Fruit fly (Drosophila melanogaster) whole organism, embryonic: ENCODE data around the gene CG33110.

Experiments used
- Bgb ChIP-seq: fragments of 200-800 bp; sonication (Bioruptor generic); IDR thresholded peaks from 2 replicates; pipeline ENCODE4 v1.3.6; 2022; ENCODE audit warnings: missing biosample characterization, missing genetic modification characterization; ENCODE audit not compliant: partially characterized antibody
- CG11504 ChIP-seq: fragments of 200-800 bp; sonication (Bioruptor generic); optimal IDR thresholded peaks from 3 replicates; lab custom pipeline; 2019; ENCODE audit warnings: missing biosample characterization, mild to moderate bottlenecking, missing genetic modification characterization, moderate library complexity
- CG11560 ChIP-seq: fragments of 200-800 bp; sonication (Bioruptor generic); IDR thresholded peaks from 3 replicates; pipeline ENCODE4 v1.3.6; 2022; ENCODE audit warnings: missing biosample characterization, missing genetic modification characterization
- CG11695 ChIP-seq: fragments of 200-800 bp; sonication (Bioruptor generic); IDR thresholded peaks from 3 replicates; pipeline ENCODE4 v1.3.6; 2022; ENCODE audit warnings: missing biosample characterization, missing genetic modification characterization
- CG12236 ChIP-seq: fragments of 200-800 bp; sonication (Bioruptor generic); optimal IDR thresholded peaks from 2 replicates; lab custom pipeline; 2016; ENCODE audit warnings: missing biosample characterization, missing genetic modification characterization
- CG15696 ChIP-seq: fragments of 200-800 bp; sonication (Bioruptor generic); optimal IDR thresholded peaks from 2 replicates; lab custom pipeline; 2019; ENCODE audit warnings: missing biosample characterization, mild to moderate bottlenecking, missing genetic modification characterization, moderate library complexity
- CG1603 ChIP-seq: fragments of 200-800 bp; sonication (Bioruptor generic); optimal IDR thresholded peaks from 2 replicates; lab custom pipeline; 2019; ENCODE audit warnings: missing biosample characterization, mild to moderate bottlenecking, missing genetic modification characterization, moderate library complexity
- CG17186 ChIP-seq: fragments of 200-800 bp; sonication (Bioruptor generic); optimal IDR thresholded peaks from 3 replicates; lab custom pipeline; 2017; ENCODE audit warnings: missing biosample characterization, missing genetic modification reagents, missing genetic modification characterization
- CG18011 ChIP-seq: fragments of 200-800 bp; sonication (Bioruptor generic); optimal IDR thresholded peaks from 2 replicates; lab custom pipeline; 2017; ENCODE audit warnings: missing biosample characterization, missing genetic modification characterization, mild to moderate bottlenecking, moderate library complexity, missing genotype
- CG30403 ChIP-seq: fragments of 200-800 bp; sonication (Bioruptor generic); optimal IDR thresholded peaks from 3 replicates; lab custom pipeline; 2016; ENCODE audit warnings: missing biosample characterization, missing genetic modification characterization
- CG4730 ChIP-seq: fragments of 200-800 bp; sonication (Bioruptor generic); IDR thresholded peaks from 2 replicates; pipeline ENCODE4 v1.3.6; 2022; ENCODE audit warnings: missing biosample characterization, missing genetic modification characterization
- CG4820 ChIP-seq: fragments of 200-800 bp; sonication (Bioruptor generic); optimal IDR thresholded peaks from 3 replicates; lab custom pipeline; 2016; ENCODE audit warnings: missing biosample characterization, missing genetic modification characterization
- CG6683 ChIP-seq: fragments of 200-800 bp; sonication (Bioruptor generic); optimal IDR thresholded peaks from 2 replicates; lab custom pipeline; 2017; ENCODE audit warnings: missing biosample characterization, mild to moderate bottlenecking, missing genetic modification characterization, missing genetic modification reagents
- CG6765 ChIP-seq: fragments of 200-800 bp; sonication (Bioruptor generic); optimal IDR thresholded peaks from 3 replicates; lab custom pipeline; 2017; ENCODE audit warnings: missing biosample characterization, mild to moderate bottlenecking, missing genetic modification characterization
- CG6813 ChIP-seq: fragments of 200-800 bp; sonication (Bioruptor generic); optimal IDR thresholded peaks from 2 replicates; lab custom pipeline; 2017; ENCODE audit warnings: missing biosample characterization, missing genetic modification characterization, mild to moderate bottlenecking, moderate library complexity, missing genetic modification reagents
- CG7271 ChIP-seq: fragments of 200-800 bp; sonication (Bioruptor generic); optimal IDR thresholded peaks from 2 replicates; lab custom pipeline; 2018; ENCODE audit warnings: missing biosample characterization, mild to moderate bottlenecking, missing genetic modification characterization, moderate library complexity
- CG8281 ChIP-seq: fragments of 200-800 bp; sonication (Bioruptor generic); optimal IDR thresholded peaks from 2 replicates; lab custom pipeline; 2018; ENCODE audit warnings: missing biosample characterization, mild to moderate bottlenecking, missing genetic modification characterization, moderate library complexity
- CG8388 ChIP-seq: fragments of 200-800 bp; sonication (Bioruptor generic); optimal IDR thresholded peaks from 2 replicates; lab custom pipeline; 2019; ENCODE audit warnings: missing biosample characterization, mild to moderate bottlenecking, missing genetic modification characterization, moderate library complexity
- CG9437 ChIP-seq: fragments of 200-800 bp; sonication (Bioruptor generic); optimal IDR thresholded peaks from 2 replicates; lab custom pipeline; 2018; ENCODE audit warnings: missing biosample characterization, mild to moderate bottlenecking, missing genetic modification characterization
- CG9727 ChIP-seq: fragments of 200-800 bp; sonication (Bioruptor generic); optimal IDR thresholded peaks from 3 replicates; lab custom pipeline; 2017; ENCODE audit warnings: missing biosample characterization, mild to moderate bottlenecking, missing genetic modification characterization
- Hey ChIP-seq: fragments of 200-800 bp; sonication (Bioruptor generic); optimal IDR thresholded peaks from 3 replicates; lab custom pipeline; 2018; ENCODE audit warnings: missing biosample characterization, mild to moderate bottlenecking, missing genetic modification characterization
- HmgD ChIP-seq: fragments of 200-800 bp; sonication (Bioruptor generic); optimal IDR thresholded peaks from 3 replicates; lab custom pipeline; 2016; ENCODE audit warnings: missing biosample characterization, missing genetic modification characterization
- Hmr ChIP-seq: fragments of 200-800 bp; sonication (Bioruptor generic); optimal IDR thresholded peaks from 3 replicates; lab custom pipeline; 2017; ENCODE audit warnings: mild to moderate bottlenecking, missing biosample characterization, missing genetic modification reagents, missing genetic modification characterization
- Lpt ChIP-seq: fragments of >200 bp; optimal IDR thresholded peaks from 2 replicates; lab custom pipeline; 2018; ENCODE audit warnings: missing biosample characterization, missing genetic modification characterization
- Nf-YA ChIP-seq: fragments of 200-800 bp; sonication (Bioruptor generic); IDR thresholded peaks from 2 replicates; pipeline ENCODE4 v1.3.6; 2022; ENCODE audit warnings: missing biosample characterization, missing genetic modification characterization
- PHDP ChIP-seq: fragments of 200-800 bp; sonication (Bioruptor generic); optimal IDR thresholded peaks from 3 replicates; lab custom pipeline; 2018; ENCODE audit warnings: missing biosample characterization, mild to moderate bottlenecking, missing genetic modification characterization, moderate library complexity
- Scr ChIP-seq: fragments of 200-800 bp; sonication (Bioruptor generic); IDR thresholded peaks from 2 replicates; pipeline ENCODE4 v1.3.6; 2022; ENCODE audit warnings: missing biosample characterization, missing genetic modification characterization; ENCODE audit not compliant: partially characterized antibody
- Ssrp ChIP-seq: fragments of 200-800 bp; sonication (Bioruptor generic); optimal IDR thresholded peaks from 2 replicates; lab custom pipeline; 2018; ENCODE audit warnings: missing biosample characterization, mild to moderate bottlenecking, missing genetic modification characterization, moderate library complexity
- Trl ChIP-seq, 3 experiments: fragments of >200 bp in 2 of 3; fragments of 200-800 bp in 1 of 3; sonication (Bioruptor generic) in 1 of 3; optimal IDR thresholded peaks; 2 replicates in 1 of 3; 3 replicates in 2 of 3; lab custom pipeline; 2016 to 2017; ENCODE audit warnings: missing biosample characterization in 1 of 3, missing genetic modification characterization in 1 of 3
- br ChIP-seq: fragments of >200 bp; optimal IDR thresholded peaks from 2 replicates; lab custom pipeline; 2017
- caup ChIP-seq: fragments of 200-800 bp; sonication (Bioruptor generic); optimal IDR thresholded peaks from 3 replicates; lab custom pipeline; 2017; ENCODE audit warnings: missing biosample characterization, mild to moderate bottlenecking, missing genetic modification characterization, moderate library complexity; ENCODE audit not compliant: severe bottlenecking
- cg ChIP-seq: fragments of 200-800 bp; sonication (Bioruptor generic); optimal IDR thresholded peaks from 3 replicates; lab custom pipeline; 2019; ENCODE audit warnings: missing biosample characterization, mild to moderate bottlenecking, missing genetic modification characterization, moderate library complexity
- eyg ChIP-seq: fragments of 200-800 bp; sonication (Bioruptor generic); optimal IDR thresholded peaks from 3 replicates; lab custom pipeline; 2016; ENCODE audit warnings: missing biosample characterization, missing genetic modification characterization
- gcm ChIP-seq: fragments of 200-800 bp; sonication (Bioruptor generic); optimal IDR thresholded peaks from 2 replicates; lab custom pipeline; 2019; ENCODE audit warnings: missing biosample characterization, mild to moderate bottlenecking, missing genetic modification characterization, moderate library complexity
- hkb ChIP-seq, 2 experiments: fragments of 200-800 bp in 1 of 2; fragments of >200 bp in 1 of 2; sonication (Bioruptor generic) in 1 of 2; IDR thresholded peaks in 1 of 2; optimal IDR thresholded peaks in 1 of 2; 2 replicates each; pipeline versions ENCODE4 v1.3.6 to Lab custom; 2017 to 2022; ENCODE audit warnings: missing biosample characterization in 1 of 2, missing genetic modification characterization in 1 of 2
- jumu ChIP-seq: fragments of 200-800 bp; sonication (Bioruptor generic); optimal IDR thresholded peaks from 3 replicates; lab custom pipeline; 2016; ENCODE audit warnings: missing biosample characterization, missing genetic modification characterization
- lab ChIP-seq: fragments of 200-800 bp; sonication (Bioruptor generic); optimal IDR thresholded peaks from 3 replicates; lab custom pipeline; 2017; ENCODE audit warnings: missing biosample characterization, missing genetic modification characterization, mild to moderate bottlenecking, moderate library complexity, missing genetic modification reagents
- lilli ChIP-seq: fragments of 200-800 bp; sonication (Bioruptor generic); optimal IDR thresholded peaks from 3 replicates; lab custom pipeline; 2016; ENCODE audit warnings: missing biosample characterization, missing genetic modification characterization
- nmo ChIP-seq: fragments of 200-800 bp; sonication (Bioruptor generic); optimal IDR thresholded peaks from 2 replicates; lab custom pipeline; 2018; ENCODE audit warnings: missing biosample characterization, mild to moderate bottlenecking, missing genetic modification characterization, moderate library complexity
- otp ChIP-seq: fragments of 200-800 bp; sonication (Bioruptor generic); IDR thresholded peaks from 3 replicates; pipeline ENCODE4, ENCODE4 v1.3.6; 2022; ENCODE audit warnings: missing biosample characterization, missing genetic modification characterization
- pita ChIP-seq: fragments of 200-800 bp; sonication (Bioruptor generic); optimal IDR thresholded peaks from 2 replicates; lab custom pipeline; 2017; ENCODE audit warnings: missing biosample characterization, mild to moderate bottlenecking, missing genetic modification characterization
- sens-2 ChIP-seq: fragments of 200-800 bp; sonication (Bioruptor generic); IDR thresholded peaks from 2 replicates; pipeline ENCODE4 v1.3.6; 2022; ENCODE audit warnings: missing biosample characterization, missing genetic modification characterization
- slbo ChIP-seq: fragments of 200-800 bp; sonication (Bioruptor generic); IDR thresholded peaks from 2 replicates; pipeline ENCODE4 v1.3.6; 2022; ENCODE audit warnings: missing biosample characterization, missing genetic modification characterization
- sna ChIP-seq: fragments of 200-800 bp; sonication (Bioruptor generic); IDR thresholded peaks from 2 replicates; pipeline ENCODE4 v1.3.6; 2022; ENCODE audit warnings: missing biosample characterization, missing genetic modification characterization; ENCODE audit not compliant: partially characterized antibody
- sug ChIP-seq: fragments of 200-800 bp; optimal IDR thresholded peaks from 2 replicates; lab custom pipeline; 2019; ENCODE audit warnings: missing biosample characterization, mild to moderate bottlenecking, missing genetic modification characterization, moderate library complexity
- tin ChIP-seq: fragments of 200-800 bp; sonication (Bioruptor generic); optimal IDR thresholded peaks from 3 replicates; lab custom pipeline; 2016; ENCODE audit warnings: missing biosample characterization, missing genetic modification characterization
- wdn ChIP-seq: fragments of 200-800 bp; sonication (Bioruptor generic); IDR thresholded peaks from 2 replicates; pipeline ENCODE4 v1.3.6; 2022; ENCODE audit warnings: missing biosample characterization, missing genetic modification characterization
- wek ChIP-seq: fragments of 200-800 bp; sonication (Bioruptor generic); optimal IDR thresholded peaks from 3 replicates; lab custom pipeline; 2018; ENCODE audit warnings: missing biosample characterization, mild to moderate bottlenecking, missing genetic modification characterization, moderate library complexity
- yki ChIP-seq: fragments of >200 bp; optimal IDR thresholded peaks from 3 replicates; lab custom pipeline; 2018
- z ChIP-seq: fragments of 200-800 bp; sonication (Bioruptor generic); IDR thresholded peaks from 3 replicates; pipeline ENCODE4 v1.3.6; 2022; ENCODE audit warnings: missing biosample characterization, missing genetic modification characterization

The CG33110 gene

dm6 chr3R:22596450-22596849 lies 26.5 kb downstream of the CG33110 start (continued):
- no peak for TF ChIP-seq slbo (GFP tag; lab: Robert Waterston, UW)
- no peak for TF ChIP-seq CG7271 (tag; lab: Kevin White, UChicago)
- TF ChIP-seq otp = peak; percentile 74; the same call in 2 of the 3 replicates
- no peak for TF ChIP-seq Bgb (GFP tag; lab: Robert Waterston, UW)
- peak; percentile 59 for TF ChIP-seq wek (GFP tag; lab: Kevin White, UChicago)
- TF ChIP-seq jumu = no peak
- TF ChIP-seq CG11504 (tag; lab: Kevin White, UChicago) = peak; percentile 15
- TF ChIP-seq CG4820 = peak; percentile 14
- TF ChIP-seq HmgD (GFP tag; lab: Kevin White, UChicago) = no peak
- TF ChIP-seq wdn (GFP tag; lab: Robert Waterston, UW) = no peak
- no peak for TF ChIP-seq br
- TF ChIP-seq sna (GFP tag; lab: Robert Waterston, UW) = 0 out of 2 replicates have a peak, but pooled peaks have one; percentile 35
- no peak for TF ChIP-seq eyg (GFP tag; lab: Kevin White, UChicago)
- peak; percentile 58 for TF ChIP-seq sug (tag; lab: Kevin White, UChicago)
- TF ChIP-seq cg (GFP tag; lab: Kevin White, UChicago) = peak; percentile 56
- TF ChIP-seq Scr (GFP tag; lab: Robert Waterston, UW) = no peak
- no peak for TF ChIP-seq Ssrp (tag; lab: Kevin White, UChicago)
- TF ChIP-seq Trl (optimal IDR thresholded peaks at IDR 0.05; lab: Kevin White, UChicago) = no peak
- peak; percentile 67 for TF ChIP-seq Trl (GFP tag; optimal IDR thresholded peaks at IDR 0.05; lab: Kevin White, UChicago)
- TF ChIP-seq CG8388 (GFP tag; lab: Kevin White, UChicago) = no peak
- 0 out of 3 replicates have a peak, but pooled peaks have one; percentile 35 for TF ChIP-seq z (GFP tag; lab: Robert Waterston, UW)
- TF ChIP-seq caup = peak; percentile 62
- no peak for TF ChIP-seq CG30403 (GFP tag; lab: Kevin White, UChicago)
- peak; percentile 64 for TF ChIP-seq CG1603 (tag; lab: Kevin White, UChicago)
- TF ChIP-seq sens-2 (GFP tag; lab: Robert Waterston, UW) = peak; percentile 60
- peak; percentile 65 for TF ChIP-seq CG9727
- no peak for TF ChIP-seq Hey
- peak; percentile 37 for TF ChIP-seq CG6683 (GFP tag; lab: Kevin White, UChicago)
- peak; percentile 32 for TF ChIP-seq PHDP (tag; lab: Kevin White, UChicago)
- TF ChIP-seq CG18011 (GFP tag; lab: Kevin White, UChicago) = no peak
- no peak for TF ChIP-seq Lpt (GFP tag; lab: Kevin White, UChicago)
- TF ChIP-seq CG6813 (GFP tag; lab: Kevin White, UChicago) = peak; percentile 62
- TF ChIP-seq CG6765 (GFP tag; lab: Kevin White, UChicago) = no peak
- 0 out of 2 replicates have a peak, but pooled peaks have one; percentile 31 for TF ChIP-seq Nf-YA (GFP tag; lab: Robert Waterston, UW)
- peak; percentile 45 for TF ChIP-seq CG15696 (tag; lab: Kevin White, UChicago)
- no peak for TF ChIP-seq CG9437
- peak; percentile 38 for TF ChIP-seq CG8281
- no peak for TF ChIP-seq CG4730 (GFP tag; lab: Robert Waterston, UW)
- peak; percentile 91 for TF ChIP-seq lab (GFP tag; lab: Kevin White, UChicago)
- TF ChIP-seq tin = no peak
- peak; percentile 53 for TF ChIP-seq CG12236 (GFP tag; lab: Kevin White, UChicago)
- no peak for TF ChIP-seq CG17186
- TF ChIP-seq pita (GFP tag; lab: Kevin White, UChicago) = no peak
- peak; percentile 74 for TF ChIP-seq Hmr (GFP tag; lab: Kevin White, UChicago)
- TF ChIP-seq lilli (GFP tag; lab: Kevin White, UChicago) = no peak
- TF ChIP-seq hkb (optimal IDR thresholded peaks at IDR 0.05; lab: Kevin White, UChicago) = no peak
- TF ChIP-seq hkb (GFP tag; IDR thresholded peaks at IDR 0.05; lab: Robert Waterston, UW) = peak; percentile 76
- no peak for TF ChIP-seq yki
- peak; percentile 25 for TF ChIP-seq gcm (GFP tag; lab: Kevin White, UChicago)
- TF ChIP-seq CG11695 (GFP tag; lab: Robert Waterston, UW) = peak; percentile 73; the same call in 2 of the 3 replicates
- TF ChIP-seq nmo (GFP tag; lab: Kevin White, UChicago) = no peak
- TF ChIP-seq CG11560 = no peak
